Worm (Caenorhabditis elegans) whole organism, L4/young adult: Measurements from ENCODE around the gene F53C3.8.

Experiments
- W03F9.2 ChIP-seq: fragments of 150-350 bp; optimal IDR thresholded peaks from 2 replicates; lab custom pipeline; 2014; ENCODE audit warnings: missing biosample characterization, missing genetic modification characterization
- him-1 ChIP-seq: sonication (generic microtip); optimal IDR thresholded peaks from 2 replicates; lab custom pipeline; 2016; ENCODE audit warnings: missing genotype, missing genetic modification reagents, missing genetic modification characterization, missing compliant biosample characterization

ce11 chrII:3896920-3897319, 5.7 kb downstream of the F53C3.8 start:
- TF ChIP-seq W03F9.2 (tag; lab: Kevin White, UChicago) (no peak), him-1 (no peak)
